Fruit fly (Drosophila melanogaster) S2 (cell line): Measurements from ENCODE around the gene shps.

Experiments
- CG8478 ChIP-seq: fragments of >200 bp; optimal IDR thresholded peaks from 2 replicates; lab custom pipeline; 2018
- CTCF ChIP-seq, 2 experiments: fragments of >200 bp; optimal IDR thresholded peaks; 2 replicates each; lab custom pipeline; 2018

DNA sequence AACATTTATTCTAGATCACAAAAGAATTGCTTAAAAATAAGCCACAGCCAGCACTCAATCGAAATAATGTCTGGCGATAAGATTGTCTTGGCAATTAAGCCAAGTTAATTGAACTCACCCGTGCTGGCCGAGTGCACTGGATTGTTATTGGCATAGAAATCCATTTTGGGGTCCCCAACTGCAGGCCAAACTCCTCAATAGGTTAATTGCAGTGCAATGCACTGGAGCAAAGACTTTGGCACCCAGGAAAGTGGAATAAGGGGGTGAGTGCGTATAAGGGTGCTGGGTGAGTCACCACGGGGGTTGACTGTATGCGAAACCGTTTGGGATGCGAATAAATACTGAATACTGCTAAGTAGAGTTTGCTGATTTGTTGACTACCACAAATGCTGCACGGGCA, 16.4 kb upstream of the shps start:
- TF ChIP-seq CG8478 (lab: Kevin White, UChicago): no peak
- TF ChIP-seq CTCF (optimal IDR thresholded peaks at IDR 0.05; lab: Kevin White, UChicago): no peak
